Fruit fly (Drosophila melanogaster): ENCODE data around the gene mRpS24.

mRpS24 gene

dm6 chr3R:24203426-24203825 is 40.1 kb upstream of the mRpS24 start (continued):
- TF ChIP-seq CG16813 (GFP tag; IDR thresholded peaks at IDR 0.05; ENCODE audit: partially characterized antibody), result no peak
- TF ChIP-seq yki (optimal IDR thresholded peaks at IDR 0.05), result no peak
- TF ChIP-seq CG1233 (GFP tag; optimal IDR thresholded peaks at IDR 0.05), result no peak
- no peak for TF ChIP-seq HLH54F (GFP tag; optimal IDR thresholded peaks at IDR 0.05)
- no peak for TF ChIP-seq CG13894 (tag; optimal IDR thresholded peaks at IDR 0.05)
- TF ChIP-seq emc (GFP tag; optimal IDR thresholded peaks at IDR 0.05), result no peak
- TF ChIP-seq CG4820 (GFP tag; optimal IDR thresholded peaks at IDR 0.05), result peak; percentile 2
- TF ChIP-seq Xbp1 (GFP tag; optimal IDR thresholded peaks at IDR 0.05), result peak; percentile 24
- no peak for TF ChIP-seq gcm (GFP tag; optimal IDR thresholded peaks at IDR 0.05)
- TF ChIP-seq Pdp1 (GFP tag; optimal IDR thresholded peaks at IDR 0.05), result no peak
- TF ChIP-seq bowl (GFP tag; IDR thresholded peaks at IDR 0.05), result no peak
- TF ChIP-seq bigmax (GFP tag; optimal IDR thresholded peaks at IDR 0.05), result no peak
- TF ChIP-seq jigr1 (GFP tag; IDR thresholded peaks at IDR 0.05), result no peak
- no peak for TF ChIP-seq Mad (GFP tag; optimal IDR thresholded peaks at IDR 0.05)
- TF ChIP-seq CG11696 (GFP tag; IDR thresholded peaks at IDR 0.05), result peak; percentile 52
- TF ChIP-seq cas (GFP tag; IDR thresholded peaks at IDR 0.05), result no peak
- TF ChIP-seq cad (GFP tag; optimal IDR thresholded peaks at IDR 0.05), result no peak
- TF ChIP-seq oc (tag; optimal IDR thresholded peaks at IDR 0.05), result peak; percentile 33
- no peak for TF ChIP-seq lilli (GFP tag; optimal IDR thresholded peaks at IDR 0.05)
- no peak for TF ChIP-seq run (tag; optimal IDR thresholded peaks at IDR 0.05)
- no peak for TF ChIP-seq amos (GFP tag; IDR thresholded peaks at IDR 0.05; ENCODE audit: partially characterized antibody)
- TF ChIP-seq Rfx (GFP tag; IDR thresholded peaks at IDR 0.05), result no peak
- peak; percentile 45 for TF ChIP-seq CG2678 (tag; optimal IDR thresholded peaks at IDR 0.05)
- no peak for TF ChIP-seq tx (GFP tag; optimal IDR thresholded peaks at IDR 0.05)
- no peak for TF ChIP-seq CG12155 (GFP tag; optimal IDR thresholded peaks at IDR 0.05)
- no peak for TF ChIP-seq dmrt11E (tag; optimal IDR thresholded peaks at IDR 0.05)
- no peak for TF ChIP-seq mld (GFP tag; IDR thresholded peaks at IDR 0.05; ENCODE audit: partially characterized antibody)
- peak; percentile 46 for TF ChIP-seq sqz (GFP tag; optimal IDR thresholded peaks at IDR 0.05)
- TF ChIP-seq pb (GFP tag; optimal IDR thresholded peaks at IDR 0.05), result no peak
- TF ChIP-seq en (GFP tag; optimal IDR thresholded peaks at IDR 0.05), result no peak
- no peak for TF ChIP-seq CG6791 (GFP tag; IDR thresholded peaks at IDR 0.05; ENCODE audit: partially characterized antibody)
- TF ChIP-seq Drgx (GFP tag; IDR thresholded peaks at IDR 0.05), result peak; percentile 85
- no peak for TF ChIP-seq H15 (GFP tag; IDR thresholded peaks at IDR 0.05)
- TF ChIP-seq Ada2b (GFP tag; IDR thresholded peaks at IDR 0.05), result no peak
- TF ChIP-seq fu2 (GFP tag; optimal IDR thresholded peaks at IDR 0.05), result no peak
- TF ChIP-seq Oli (tag; optimal IDR thresholded peaks at IDR 0.05), result peak; percentile 40
- TF ChIP-seq repo (GFP tag; optimal IDR thresholded peaks at IDR 0.05), result no peak
- 0 out of 2 replicates have a peak, but pooled peaks have one; percentile 11 for TF ChIP-seq HLH3B (GFP tag; IDR thresholded peaks at IDR 0.05)
- no peak for TF ChIP-seq CG14014 (GFP tag; IDR thresholded peaks at IDR 0.05)
- no peak for TF ChIP-seq CG11398 (GFP tag; optimal IDR thresholded peaks at IDR 0.05)
- no peak for TF ChIP-seq CG10147 (GFP tag; optimal IDR thresholded peaks at IDR 0.05)
- no peak for TF ChIP-seq CG16863 (GFP tag; optimal IDR thresholded peaks at IDR 0.05)
- no peak for TF ChIP-seq Usf (GFP tag; optimal IDR thresholded peaks at IDR 0.05)
- no peak for TF ChIP-seq CG17612 (GFP tag; IDR thresholded peaks at IDR 0.05)
- TF ChIP-seq ssp (GFP tag; IDR thresholded peaks at IDR 0.05), result no peak
- no peak for TF ChIP-seq NC2α (GFP tag; optimal IDR thresholded peaks at IDR 0.05)
- TF ChIP-seq ac (GFP tag; optimal IDR thresholded peaks at IDR 0.05), result no peak
- TF ChIP-seq ab (GFP tag; optimal IDR thresholded peaks at IDR 0.05), result no peak
- no peak for TF ChIP-seq luna (GFP tag; optimal IDR thresholded peaks at IDR 0.05)
- TF ChIP-seq nmo (GFP tag; optimal IDR thresholded peaks at IDR 0.05), result peak; percentile 35
- TF ChIP-seq CG13624 (GFP tag; optimal IDR thresholded peaks at IDR 0.05), result no peak
- TF ChIP-seq sr (GFP tag; IDR thresholded peaks at IDR 0.05), result no peak
- no peak for TF ChIP-seq CG2116 (GFP tag; optimal IDR thresholded peaks at IDR 0.05)
